Fruit fly (Drosophila melanogaster): ENCODE results near the gene retm.

The retm gene

DNA sequence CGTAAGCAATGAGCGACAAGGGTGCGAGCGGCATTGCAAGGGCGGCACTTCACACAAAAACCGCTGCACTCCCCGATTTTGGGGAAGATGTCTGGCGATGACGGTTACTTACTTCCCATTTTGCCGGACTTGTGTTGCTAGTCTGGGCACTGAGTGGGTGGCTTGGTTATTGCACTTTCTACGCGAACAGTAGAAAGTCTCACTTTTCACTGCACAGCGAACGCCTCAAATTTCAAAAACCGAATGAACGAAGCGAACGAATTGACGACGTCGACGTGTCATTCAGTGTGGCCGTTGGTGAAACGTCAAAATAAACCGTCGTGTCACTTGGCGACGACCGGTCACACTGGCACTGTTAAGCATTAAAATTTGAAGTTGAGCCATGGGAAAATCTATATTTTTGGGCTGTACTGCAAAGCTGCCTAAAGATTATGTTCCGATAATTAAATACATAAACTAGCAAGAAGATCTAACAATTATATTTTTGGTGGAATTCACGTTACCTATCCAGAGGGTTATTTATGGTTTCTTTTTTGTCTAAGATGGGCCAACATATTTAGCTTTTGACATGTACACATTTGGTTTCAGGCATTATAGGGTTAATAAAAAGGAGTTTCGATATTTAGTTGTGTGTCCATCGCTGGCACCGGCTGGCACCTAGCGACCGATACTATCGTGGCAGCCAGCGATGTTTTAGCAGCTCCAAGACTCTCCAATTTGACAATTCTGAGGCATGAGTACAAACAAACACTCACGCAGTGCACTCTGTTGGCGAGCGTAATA is 24.7 kb upstream of the retm start, which contains the start of the genes Sec61alpha and Daxx (continued):
- TF ChIP-seq CG4318 (GFP tag; optimal IDR thresholded peaks at IDR 0.05) (no peak), CG34406 (GFP tag; optimal IDR thresholded peaks at IDR 0.05) (peak; percentile 64), Smox (GFP tag; optimal IDR thresholded peaks at IDR 0.05) (peak; percentile 79), fd59A (GFP tag; optimal IDR thresholded peaks at IDR 0.05) (peak; percentile 65), CG3032 (tag; optimal IDR thresholded peaks at IDR 0.05) (peak; percentile 79), esn (GFP tag; optimal IDR thresholded peaks at IDR 0.05) (peak; percentile 85), fd85E (GFP tag; optimal IDR thresholded peaks at IDR 0.05) (peak; percentile 62), vri (GFP tag; optimal IDR thresholded peaks at IDR 0.05) (peak; percentile 50), salr (GFP tag; optimal IDR thresholded peaks at IDR 0.05) (peak; percentile 56 to 78)

DNA sequence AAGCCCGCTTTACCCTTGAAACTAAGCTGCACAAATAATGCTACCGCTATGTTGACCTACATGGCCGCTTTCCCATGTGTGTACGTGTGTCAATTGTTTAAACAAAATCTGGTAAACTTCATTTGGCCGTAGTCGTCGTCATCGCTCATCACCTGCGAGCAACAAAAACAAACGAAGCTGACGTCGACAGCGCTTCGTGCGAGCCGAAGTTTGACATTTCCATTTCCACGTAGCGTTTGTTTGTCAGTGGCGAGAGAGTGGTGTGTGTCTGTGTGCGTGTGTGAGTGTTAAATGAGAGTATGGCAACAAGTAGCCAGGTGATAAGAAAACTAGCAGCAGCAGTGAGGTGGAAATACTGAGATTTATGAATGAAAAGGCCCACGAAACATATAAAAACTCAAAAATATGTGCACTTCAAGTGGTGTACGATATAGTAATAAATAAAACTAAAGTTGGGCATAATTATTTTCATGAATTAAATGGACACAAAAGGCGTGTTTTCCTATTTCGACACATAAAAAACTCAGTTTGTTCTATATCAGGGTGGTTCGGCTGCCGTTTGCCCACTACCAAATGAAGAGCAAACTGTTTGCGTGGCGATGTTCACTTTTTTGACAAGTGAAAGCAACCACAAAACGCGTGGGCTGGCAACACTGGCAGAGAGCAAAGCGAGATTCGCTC is 23.6 kb upstream of the retm start:
- TF ChIP-seq CG16779 (tag; optimal IDR thresholded peaks at IDR 0.05) (peak; percentile 30), Eip75B (GFP tag; optimal IDR thresholded peaks at IDR 0.05) (no peak), CG3919 (GFP tag; optimal IDR thresholded peaks at IDR 0.05) (peak; percentile 23), CG6163 (GFP tag; IDR thresholded peaks at IDR 0.05) (peak; percentile 25; the same call in 1 of the 3 replicates), CG8632 (GFP tag; optimal IDR thresholded peaks at IDR 0.05) (no peak), Hr38 (GFP tag; optimal IDR thresholded peaks at IDR 0.05) (no peak), svp (GFP tag) (peak; percentile 49), Lpt (GFP tag; optimal IDR thresholded peaks at IDR 0.05) (no peak), Gug (GFP tag; IDR thresholded peaks at IDR 0.05) (no peak), Ets96B (tag; optimal IDR thresholded peaks at IDR 0.05) (peak; percentile 7), eg (GFP tag; IDR thresholded peaks at IDR 0.05) (peak; percentile 3; the same call in 2 of the 3 replicates), CG4318 (GFP tag; optimal IDR thresholded peaks at IDR 0.05) (no peak), Eip78C (GFP tag) (peak; percentile 62), CG11902 (GFP tag; optimal IDR thresholded peaks at IDR 0.05) (no peak), net (GFP tag; optimal IDR thresholded peaks at IDR 0.05) (no peak), CG3032 (tag; optimal IDR thresholded peaks at IDR 0.05) (no peak), CG6276 (GFP tag; optimal IDR thresholded peaks at IDR 0.05) (peak; percentile 13), Blimp-1 (GFP tag; optimal IDR thresholded peaks at IDR 0.05) (peak; percentile 34), achi (GFP tag; optimal IDR thresholded peaks at IDR 0.05) (peak; percentile 99), CG8319 (GFP tag; optimal IDR thresholded peaks at IDR 0.05) (no peak), CG34406 (GFP tag; optimal IDR thresholded peaks at IDR 0.05) (no peak), CG11294 (GFP tag; IDR thresholded peaks at IDR 0.05) (no peak), CG31627 (GFP tag; optimal IDR thresholded peaks at IDR 0.05) (no peak), vri (GFP tag; optimal IDR thresholded peaks at IDR 0.05) (peak; percentile 35), CG10631 (GFP tag; optimal IDR thresholded peaks at IDR 0.05) (no peak), CG15336 (GFP tag; IDR thresholded peaks at IDR 0.05) (0 out of 2 replicates have a peak, but pooled peaks have one; percentile 43), acj6 (GFP tag; optimal IDR thresholded peaks at IDR 0.05) (peak; percentile 18), CG6854 (GFP tag; optimal IDR thresholded peaks at IDR 0.05) (no peak), CG6792 (GFP tag; optimal IDR thresholded peaks at IDR 0.05) (no peak), fkh (GFP tag; optimal IDR thresholded peaks at IDR 0.05) (peak; percentile 97), Ets21C (GFP tag; optimal IDR thresholded peaks at IDR 0.05) (no peak), CG6808 (GFP tag; optimal IDR thresholded peaks at IDR 0.05) (peak; percentile 29), dac (GFP tag; optimal IDR thresholded peaks at IDR 0.05) (no peak), Met (GFP tag; optimal IDR thresholded peaks at IDR 0.05) (peak; percentile 14), CG8119 (GFP tag; IDR thresholded peaks at IDR 0.05) (peak; percentile 62), ss (GFP tag; optimal IDR thresholded peaks at IDR 0.05) (peak; percentile 44 to 59), salr (GFP tag; optimal IDR thresholded peaks at IDR 0.05) (no peak), esn (GFP tag; optimal IDR thresholded peaks at IDR 0.05) (no peak), OdsH (GFP tag; optimal IDR thresholded peaks at IDR 0.05) (no peak), CG1621 (tag; optimal IDR thresholded peaks at IDR 0.05) (peak; percentile 49), Sox15 (GFP tag; optimal IDR thresholded peaks at IDR 0.05) (no peak), Hr4 (GFP tag; optimal IDR thresholded peaks at IDR 0.05) (peak; percentile 36), fd85E (GFP tag; optimal IDR thresholded peaks at IDR 0.05) (no peak), Sox102F (GFP tag; optimal IDR thresholded peaks at IDR 0.05) (peak; percentile 13)
